Worm (Caenorhabditis elegans): ENCODE data around the gene ctsa-4.1.
A peak's percentile ranks its signal among the peaks of the same experiment; 100 is the strongest.

- TF ChIP-seq nhr-76 (tag; optimal IDR thresholded peaks at IDR 0.05) (no peak), egl-27 (tag; optimal IDR thresholded peaks at IDR 0.05) (no peak), aly-2 (tag; optimal IDR thresholded peaks at IDR 0.05) (no peak), blmp-1 (tag; optimal IDR thresholded peaks at IDR 0.05) (no peak), vab-15 (tag; optimal IDR thresholded peaks at IDR 0.05) (no peak), mdl-1 (tag; optimal IDR thresholded peaks at IDR 0.05) (peak in 1 of 2 experiments; percentile 5)
These were observed 20.2 kb upstream of the ctsa-4.1 start for ce11 chrII:6346551-6347079.
